Fruit fly (Drosophila melanogaster): Measurements from ENCODE around the gene CG32700.

Gene CG32700

DNA sequence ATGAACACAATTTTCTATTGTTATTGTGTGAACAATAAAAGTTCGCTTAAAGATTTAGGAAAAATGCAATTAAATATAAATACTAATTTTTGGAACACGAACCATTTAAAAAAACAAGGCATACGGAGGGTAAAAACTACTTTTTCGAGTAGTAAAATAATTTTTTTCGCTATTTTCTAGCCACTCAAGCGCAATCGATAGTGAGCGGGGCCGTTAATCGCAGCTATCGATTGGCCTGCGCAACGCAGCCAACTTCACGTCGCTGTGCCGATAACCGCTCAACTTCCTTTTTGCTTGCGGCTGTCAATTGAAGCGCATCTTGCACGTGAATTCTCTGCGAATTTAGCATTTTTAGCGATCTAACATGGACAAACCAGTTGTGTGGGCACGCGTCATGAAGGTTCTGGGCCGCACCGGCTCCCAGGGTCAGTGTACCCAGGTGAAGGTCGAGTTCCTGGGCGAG lies 3.7 kb upstream of the CG32700 start, which contains the start of gene RpS28b (continued):
- TF ChIP-seq Dif (GFP tag; optimal IDR thresholded peaks at IDR 0.05; ENCODE audit: partially characterized antibody) (peak; percentile 3), dsf (GFP tag; optimal IDR thresholded peaks at IDR 0.05; ENCODE audit: borderline replicate concordance) (no peak), CrebA (GFP tag; optimal IDR thresholded peaks at IDR 0.05; ENCODE audit: borderline replicate concordance) (no peak), Myc (optimal IDR thresholded peaks at IDR 0.05) (peak; percentile 31), OdsH (GFP tag; optimal IDR thresholded peaks at IDR 0.05) (peak; percentile 52)

DNA sequence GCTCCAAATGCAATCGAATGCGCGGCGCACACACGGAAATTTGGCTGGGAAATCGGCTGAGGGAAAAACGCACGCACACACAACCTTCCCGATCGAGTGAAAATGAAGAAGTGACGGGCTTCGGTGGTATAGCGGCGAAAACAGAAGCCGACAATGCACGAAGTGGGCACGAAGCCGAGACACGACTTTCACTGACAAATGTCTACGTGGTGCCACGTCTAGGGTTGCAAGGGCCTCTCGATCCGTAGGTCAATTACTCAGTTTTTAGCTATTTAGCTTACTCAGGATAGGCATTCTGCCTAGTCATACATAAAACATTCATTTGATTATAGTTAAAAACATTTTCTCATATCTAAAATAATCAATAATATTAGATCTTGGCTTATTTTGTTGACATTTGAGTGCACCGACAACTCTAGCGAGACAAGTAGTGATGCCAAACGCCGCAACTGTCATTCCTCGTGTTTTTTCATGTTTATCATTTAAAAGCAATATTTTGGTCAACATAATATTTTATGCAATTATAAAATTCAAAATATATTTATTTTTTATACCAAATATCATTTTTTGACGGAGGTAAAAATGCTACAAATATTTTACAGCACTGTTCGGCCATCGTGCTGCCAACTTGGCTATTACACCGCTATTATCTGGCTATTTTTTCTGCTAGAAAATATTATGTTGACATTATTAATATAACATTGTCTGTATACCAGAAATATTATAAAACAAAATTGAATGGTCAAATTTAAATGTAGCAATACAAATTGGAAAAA lies 3.1 kb upstream of the CG32700 start:
- TF ChIP-seq Jra (GFP tag; optimal IDR thresholded peaks at IDR 0.05) (peak; percentile 53), jim (GFP tag; optimal IDR thresholded peaks at IDR 0.05) (no peak), Mio (GFP tag; optimal IDR thresholded peaks at IDR 0.05) (peak; percentile 63), tai (GFP tag; optimal IDR thresholded peaks at IDR 0.05) (no peak), Sp1 (GFP tag; optimal IDR thresholded peaks at IDR 0.05) (peak; percentile 90), Dfd (GFP tag; optimal IDR thresholded peaks at IDR 0.05) (no peak), foxo (GFP tag; optimal IDR thresholded peaks at IDR 0.05) (peak in 1 of 2 experiments; percentile 94), woc (GFP tag; optimal IDR thresholded peaks at IDR 0.05) (peak; percentile 84), OdsH (GFP tag; optimal IDR thresholded peaks at IDR 0.05) (peak; percentile 87), Abd-B (GFP tag; optimal IDR thresholded peaks at IDR 0.05) (no peak), Rel (GFP tag; optimal IDR thresholded peaks at IDR 0.05) (peak; percentile 80), Rel (tag; optimal IDR thresholded peaks at IDR 0.05) (peak; percentile 78), sv (GFP tag; optimal IDR thresholded peaks at IDR 0.05) (peak; percentile 87), dmrt93B (GFP tag; optimal IDR thresholded peaks at IDR 0.05) (peak; percentile 76), dsf (GFP tag; optimal IDR thresholded peaks at IDR 0.05; ENCODE audit: borderline replicate concordance) (peak; percentile 27), pan (optimal IDR thresholded peaks at IDR 0.05) (no peak), ey (GFP tag; optimal IDR thresholded peaks at IDR 0.05) (peak; percentile 87), Hr78 (GFP tag; optimal IDR thresholded peaks at IDR 0.05) (no peak), fru (GFP tag; optimal IDR thresholded peaks at IDR 0.05) (peak; percentile 88), sage (GFP tag; optimal IDR thresholded peaks at IDR 0.05) (peak; percentile 81), Dif (GFP tag; optimal IDR thresholded peaks at IDR 0.05; ENCODE audit: partially characterized antibody) (peak; percentile 24), Myc (optimal IDR thresholded peaks at IDR 0.05) (peak; percentile 88), brk (GFP tag; optimal IDR thresholded peaks at IDR 0.05) (peak; percentile 68), Hr83 (GFP tag; optimal IDR thresholded peaks at IDR 0.05; ENCODE audit: poor library complexity, severe bottlenecking) (peak; percentile 75), usp (GFP tag; optimal IDR thresholded peaks at IDR 0.05) (no peak), N (GFP tag; optimal IDR thresholded peaks at IDR 0.05) (no peak), HLH106 (tag; optimal IDR thresholded peaks at IDR 0.05) (peak; percentile 93), lola (GFP tag; optimal IDR thresholded peaks at IDR 0.05) (no peak), h (GFP tag; optimal IDR thresholded peaks at IDR 0.05) (peak; percentile 93), CrebA (GFP tag; optimal IDR thresholded peaks at IDR 0.05; ENCODE audit: borderline replicate concordance) (peak; percentile 97), psq (GFP tag; optimal IDR thresholded peaks at IDR 0.05) (peak; percentile 81), rgr (GFP tag; optimal IDR thresholded peaks at IDR 0.05) (peak; percentile 92), Hnf4 (GFP tag; optimal IDR thresholded peaks at IDR 0.05) (peak; percentile 83), dl (GFP tag; optimal IDR thresholded peaks at IDR 0.05; ENCODE audit: insufficient read depth in 1 of 2, partially characterized antibody in 2 of 2) (no peak), br (GFP tag; optimal IDR thresholded peaks at IDR 0.05) (peak; percentile 86), GATAd (GFP tag; optimal IDR thresholded peaks at IDR 0.05) (peak; percentile 77), Vsx2 (GFP tag; optimal IDR thresholded peaks at IDR 0.05; ENCODE audit: partially characterized antibody) (no peak), CG9705 (GFP tag; optimal IDR thresholded peaks at IDR 0.05) (peak; percentile 87), CG32264 (GFP tag; optimal IDR thresholded peaks at IDR 0.05) (peak; percentile 68)
